Fruit fly (Drosophila melanogaster) whole organism, embryonic: ENCODE results near the gene CG13074.
A peak's percentile ranks its signal among the peaks of the same experiment; 100 is the strongest.

Experiments used
- Ada2b ChIP-seq: fragments of 200-800 bp; sonication (Bioruptor generic); IDR thresholded peaks from 2 replicates; pipeline ENCODE4 v1.3.6; 2022; ENCODE audit warnings: missing biosample characterization, missing genetic modification characterization
- Bdp1 ChIP-seq: fragments of 200-800 bp; sonication (Bioruptor generic); optimal IDR thresholded peaks from 3 replicates; lab custom pipeline; 2016; ENCODE audit warnings: missing biosample characterization, missing genetic modification characterization
- Bgb ChIP-seq: fragments of 200-800 bp; sonication (Bioruptor generic); IDR thresholded peaks from 2 replicates; pipeline ENCODE4 v1.3.6; 2022; ENCODE audit warnings: missing biosample characterization, missing genetic modification characterization; ENCODE audit not compliant: partially characterized antibody
- C15 ChIP-seq: fragments of 200-800 bp; sonication (Bioruptor generic); IDR thresholded peaks from 3 replicates; pipeline ENCODE4 v1.3.6; 2022; ENCODE audit warnings: missing biosample characterization, missing genetic modification characterization
- CG10366 ChIP-seq: fragments of 200-800 bp; sonication (Bioruptor generic); IDR thresholded peaks from 2 replicates; pipeline ENCODE4 v1.3.6; 2022; ENCODE audit warnings: missing biosample characterization, missing genetic modification characterization
- CG11085 ChIP-seq: fragments of 200-800 bp; sonication (Bioruptor generic); IDR thresholded peaks from 2 replicates; pipeline ENCODE4 v1.3.6; 2022; ENCODE audit warnings: missing biosample characterization, missing genetic modification characterization
- CG11695 ChIP-seq: fragments of 200-800 bp; sonication (Bioruptor generic); IDR thresholded peaks from 3 replicates; pipeline ENCODE4 v1.3.6; 2022; ENCODE audit warnings: missing biosample characterization, missing genetic modification characterization
- CG14965 ChIP-seq: fragments of 200-800 bp; sonication (Bioruptor generic); optimal IDR thresholded peaks from 2 replicates; lab custom pipeline; 2016; ENCODE audit warnings: missing biosample characterization, missing genetic modification characterization, borderline replicate concordance
- CG15073 ChIP-seq: fragments of 200-800 bp; sonication (Bioruptor generic); optimal IDR thresholded peaks from 2 replicates; lab custom pipeline; 2016; ENCODE audit warnings: missing biosample characterization, missing genetic modification characterization
- CG16815 ChIP-seq: fragments of 200-800 bp; sonication (Bioruptor generic); optimal IDR thresholded peaks from 3 replicates; lab custom pipeline; 2017; ENCODE audit warnings: missing biosample characterization, mild to moderate bottlenecking, missing genetic modification characterization
- CG16863 ChIP-seq: fragments of 200-800 bp; sonication (Bioruptor generic); optimal IDR thresholded peaks from 3 replicates; lab custom pipeline; 2016; ENCODE audit warnings: missing biosample characterization, missing genetic modification characterization
- CG18764 ChIP-seq: fragments of 200-800 bp; sonication (Bioruptor generic); optimal IDR thresholded peaks from 3 replicates; lab custom pipeline; 2016; ENCODE audit warnings: missing biosample characterization, missing genetic modification characterization
- CG31388 ChIP-seq: fragments of 200-800 bp; sonication (Bioruptor generic); optimal IDR thresholded peaks from 2 replicates; lab custom pipeline; 2016; ENCODE audit warnings: missing biosample characterization, missing genetic modification characterization
- CG42726 ChIP-seq: fragments of 200-800 bp; sonication (Bioruptor generic); IDR thresholded peaks from 2 replicates; pipeline ENCODE4 v1.3.6; 2022; ENCODE audit warnings: missing biosample characterization, missing genetic modification characterization; ENCODE audit not compliant: partially characterized antibody
- CG4707 ChIP-seq: fragments of 200-800 bp; sonication (Bioruptor generic); optimal IDR thresholded peaks from 2 replicates; lab custom pipeline; 2018; ENCODE audit warnings: missing biosample characterization, mild to moderate bottlenecking, missing genetic modification characterization, moderate library complexity
- CG8281 ChIP-seq: fragments of 200-800 bp; sonication (Bioruptor generic); optimal IDR thresholded peaks from 2 replicates; lab custom pipeline; 2018; ENCODE audit warnings: missing biosample characterization, mild to moderate bottlenecking, missing genetic modification characterization, moderate library complexity
- CG8944 ChIP-seq: fragments of 200-800 bp; sonication (Bioruptor generic); optimal IDR thresholded peaks from 3 replicates; lab custom pipeline; 2016; ENCODE audit warnings: missing biosample characterization, missing genetic modification characterization
- Camta ChIP-seq: fragments of 200-800 bp; sonication (Bioruptor generic); optimal IDR thresholded peaks from 2 replicates; lab custom pipeline; 2016; ENCODE audit warnings: missing biosample characterization, missing genetic modification characterization
- Chrac-16 ChIP-seq: fragments of 200-800 bp; sonication (Bioruptor generic); optimal IDR thresholded peaks from 3 replicates; lab custom pipeline; 2016; ENCODE audit warnings: missing biosample characterization, missing genetic modification characterization
- CrebB ChIP-seq: fragments of 200-800 bp; sonication (Bioruptor generic); optimal IDR thresholded peaks from 3 replicates; lab custom pipeline; 2018; ENCODE audit warnings: missing biosample characterization, mild to moderate bottlenecking, missing genetic modification characterization
- Dek ChIP-seq: fragments of 200-800 bp; sonication (Bioruptor generic); optimal IDR thresholded peaks from 3 replicates; lab custom pipeline; 2019; ENCODE audit warnings: missing biosample characterization, mild to moderate bottlenecking, missing genetic modification characterization, moderate library complexity
- Elba2 ChIP-seq: fragments of 200-800 bp; sonication (Bioruptor generic); optimal IDR thresholded peaks from 3 replicates; lab custom pipeline; 2016; ENCODE audit warnings: missing biosample characterization, missing genetic modification characterization
- HLH3B ChIP-seq: fragments of 200-800 bp; sonication (Bioruptor generic); IDR thresholded peaks from 2 replicates; pipeline ENCODE4 v1.3.6; 2022; ENCODE audit warnings: missing biosample characterization, missing genetic modification characterization
- Kr ChIP-seq: fragments of 200-800 bp; sonication (Bioruptor generic); optimal IDR thresholded peaks from 2 replicates; lab custom pipeline; 2017; ENCODE audit warnings: missing biosample characterization, mild to moderate bottlenecking, missing genetic modification characterization
- Mrtf ChIP-seq: fragments of 200-800 bp; sonication (Bioruptor generic); IDR thresholded peaks from 3 replicates; pipeline ENCODE4 v1.3.6; 2022; ENCODE audit warnings: missing biosample characterization, missing genetic modification characterization
- NC2α ChIP-seq: fragments of 200-800 bp; sonication (Bioruptor generic); optimal IDR thresholded peaks from 2 replicates; lab custom pipeline; 2016; ENCODE audit warnings: missing biosample characterization, missing genetic modification characterization
- Nf-YC ChIP-seq: fragments of 200-800 bp; optimal IDR thresholded peaks from 3 replicates; lab custom pipeline; 2019; ENCODE audit warnings: missing biosample characterization, mild to moderate bottlenecking, missing genetic modification characterization, moderate library complexity
- Taf1 ChIP-seq: fragments of 200-800 bp; sonication (Bioruptor generic); IDR thresholded peaks from 2 replicates; pipeline ENCODE4 v1.3.6; 2022; ENCODE audit warnings: missing biosample characterization, missing genetic modification characterization
- Usf ChIP-seq: fragments of 200-800 bp; sonication (Bioruptor generic); optimal IDR thresholded peaks from 2 replicates; lab custom pipeline; 2017; ENCODE audit warnings: missing genotype, missing biosample characterization, missing genetic modification characterization
- YL-1 ChIP-seq: fragments of 200-800 bp; sonication (Bioruptor generic); optimal IDR thresholded peaks from 3 replicates; lab custom pipeline; 2017; ENCODE audit warnings: missing biosample characterization, mild to moderate bottlenecking, missing genetic modification characterization
- ase ChIP-seq: fragments of 200-800 bp; sonication (Bioruptor generic); IDR thresholded peaks from 3 replicates; pipeline ENCODE4 v1.3.6; 2022; ENCODE audit warnings: missing biosample characterization, missing genetic modification characterization
- ash1 ChIP-seq: fragments of 200-800 bp; sonication (Bioruptor generic); optimal IDR thresholded peaks from 2 replicates; lab custom pipeline; 2018; ENCODE audit warnings: missing biosample characterization, mild to moderate bottlenecking, missing genetic modification characterization
- az2 ChIP-seq: fragments of 200-800 bp; sonication (Bioruptor generic); optimal IDR thresholded peaks from 3 replicates; lab custom pipeline; 2016; ENCODE audit warnings: missing biosample characterization, missing genetic modification characterization
- br ChIP-seq: fragments of >200 bp; optimal IDR thresholded peaks from 2 replicates; lab custom pipeline; 2017
- cg ChIP-seq: fragments of 200-800 bp; sonication (Bioruptor generic); optimal IDR thresholded peaks from 3 replicates; lab custom pipeline; 2019; ENCODE audit warnings: missing biosample characterization, mild to moderate bottlenecking, missing genetic modification characterization, moderate library complexity
- crol ChIP-seq: fragments of 200-800 bp; sonication (Bioruptor generic); IDR thresholded peaks from 2 replicates; pipeline ENCODE4 v1.3.6; 2022; ENCODE audit warnings: missing biosample characterization, missing genetic modification characterization
- cwo ChIP-seq: fragments of 200-800 bp; sonication (Bioruptor generic); optimal IDR thresholded peaks from 3 replicates; lab custom pipeline; 2017; ENCODE audit warnings: missing biosample characterization, missing genetic modification characterization, mild to moderate bottlenecking, moderate library complexity, missing genetic modification reagents
- dm ChIP-seq: fragments of 200-800 bp; sonication (Bioruptor generic); optimal IDR thresholded peaks from 3 replicates; lab custom pipeline; 2016; ENCODE audit warnings: missing biosample characterization, missing genetic modification characterization
- dysf ChIP-seq: fragments of 200-800 bp; sonication (Bioruptor generic); IDR thresholded peaks from 3 replicates; pipeline ENCODE4 v1.3.6; 2022; ENCODE audit warnings: missing biosample characterization, missing genetic modification characterization
- gsb ChIP-seq: fragments of 200-800 bp; sonication (Bioruptor generic); IDR thresholded peaks from 2 replicates; pipeline ENCODE4 v1.3.6; 2022; ENCODE audit warnings: missing biosample characterization, missing genetic modification characterization
- ham ChIP-seq: fragments of 200-800 bp; sonication (Bioruptor generic); IDR thresholded peaks from 2 replicates; pipeline ENCODE4 v1.3.6; 2022; ENCODE audit warnings: missing biosample characterization, missing genetic modification characterization
- kni ChIP-seq: fragments of 200-800 bp; sonication (Bioruptor generic); optimal IDR thresholded peaks from 3 replicates; lab custom pipeline; 2017; ENCODE audit warnings: mild to moderate bottlenecking, missing biosample characterization, missing genetic modification reagents, missing genetic modification characterization
- lilli ChIP-seq: fragments of 200-800 bp; sonication (Bioruptor generic); optimal IDR thresholded peaks from 3 replicates; lab custom pipeline; 2016; ENCODE audit warnings: missing biosample characterization, missing genetic modification characterization
- nerfin-1 ChIP-seq: fragments of 200-800 bp; sonication (Bioruptor generic); optimal IDR thresholded peaks from 3 replicates; lab custom pipeline; 2019; ENCODE audit warnings: missing biosample characterization, mild to moderate bottlenecking, missing genetic modification characterization, moderate library complexity
- nmo ChIP-seq: fragments of 200-800 bp; sonication (Bioruptor generic); optimal IDR thresholded peaks from 2 replicates; lab custom pipeline; 2018; ENCODE audit warnings: missing biosample characterization, mild to moderate bottlenecking, missing genetic modification characterization, moderate library complexity
- org-1 ChIP-seq: fragments of 200-800 bp; sonication (Bioruptor generic); optimal IDR thresholded peaks from 2 replicates; lab custom pipeline; 2017; ENCODE audit warnings: missing biosample characterization, missing genetic modification characterization
- pnt ChIP-seq: fragments of 200-800 bp; sonication (Bioruptor generic); optimal IDR thresholded peaks from 3 replicates; lab custom pipeline; 2016; ENCODE audit warnings: missing biosample characterization, missing genetic modification characterization
- repo ChIP-seq: fragments of 200-800 bp; sonication (Bioruptor generic); optimal IDR thresholded peaks from 2 replicates; lab custom pipeline; 2016; ENCODE audit warnings: missing biosample characterization, missing genetic modification characterization
- sima ChIP-seq: fragments of 200-800 bp; sonication (Bioruptor generic); optimal IDR thresholded peaks from 2 replicates; lab custom pipeline; 2016; ENCODE audit warnings: missing biosample characterization, missing genetic modification characterization
- sna ChIP-seq: fragments of 200-800 bp; sonication (Bioruptor generic); IDR thresholded peaks from 2 replicates; pipeline ENCODE4 v1.3.6; 2022; ENCODE audit warnings: missing biosample characterization, missing genetic modification characterization; ENCODE audit not compliant: partially characterized antibody
- ssp ChIP-seq: fragments of 200-800 bp; sonication (Bioruptor generic); IDR thresholded peaks from 2 replicates; pipeline ENCODE4 v1.3.6; 2022; ENCODE audit warnings: missing biosample characterization, missing genetic modification characterization

CG13074 gene

dm6 chr3L:16128481-16128972 is 31.2 kb upstream of the CG13074 start, which contains the start of gene Pgm1 (continued):
- TF ChIP-seq Camta (GFP tag; lab: Kevin White, UChicago) (peak; percentile 85), CG18764 (GFP tag; lab: Kevin White, UChicago) (peak; percentile 74), pnt (peak; percentile 83), ham (no peak), nmo (GFP tag; lab: Kevin White, UChicago) (peak; percentile 82), Taf1 (GFP tag; lab: Robert Waterston, UW) (peak; percentile 37; the same call in 1 of the 2 replicates), crol (GFP tag; lab: Robert Waterston, UW) (no peak), Elba2 (peak; percentile 25), ssp (GFP tag; lab: Robert Waterston, UW) (no peak; the same call in 1 of the 2 replicates), cg (GFP tag; lab: Kevin White, UChicago) (no peak), Ada2b (GFP tag; lab: Robert Waterston, UW) (peak; percentile 68), dm (GFP tag; lab: Kevin White, UChicago) (peak; percentile 77), CG8281 (tag; lab: Kevin White, UChicago) (no peak), dysf (GFP tag; lab: Robert Waterston, UW) (peak; percentile 79), Bdp1 (GFP tag; lab: Kevin White, UChicago) (peak; percentile 77), az2 (peak; percentile 83), br (lab: Kevin White, UChicago) (no peak), Chrac-16 (peak; percentile 81), CG10366 (GFP tag; lab: Robert Waterston, UW) (peak; percentile 77), Dek (peak; percentile 68), CG8944 (peak; percentile 93), Usf (GFP tag; lab: Kevin White, UChicago) (peak; percentile 57), kni (GFP tag; lab: Kevin White, UChicago) (no peak), Nf-YC (peak; percentile 69), Mrtf (peak; percentile 78; the same call in 2 of the 3 replicates), CG11695 (GFP tag; lab: Robert Waterston, UW) (peak; percentile 68), gsb (GFP tag; lab: Robert Waterston, UW) (peak; percentile 50; the same call in 1 of the 2 replicates), HLH3B (GFP tag; lab: Robert Waterston, UW) (peak; percentile 60), cwo (peak; percentile 82), CG16815 (GFP tag; lab: Kevin White, UChicago) (peak; percentile 70), CG14965 (GFP tag; lab: Kevin White, UChicago) (peak; percentile 59), Bgb (GFP tag; lab: Robert Waterston, UW) (no peak), CG16863 (GFP tag; lab: Kevin White, UChicago) (peak; percentile 92), org-1 (peak; percentile 81), sima (GFP tag; lab: Kevin White, UChicago) (peak; percentile 70), CG31388 (peak; percentile 51), Kr (GFP tag; lab: Kevin White, UChicago) (no peak), lilli (GFP tag; lab: Kevin White, UChicago) (peak; percentile 94), nerfin-1 (peak; percentile 76), CG11085 (peak; percentile 67), YL-1 (GFP tag; lab: Kevin White, UChicago) (peak; percentile 61), ase (GFP tag; lab: Robert Waterston, UW) (peak; percentile 28; the same call in 1 of the 3 replicates), CrebB (tag; lab: Kevin White, UChicago) (peak; percentile 89), repo (GFP tag; lab: Kevin White, UChicago) (peak; percentile 89), CG42726 (GFP tag; lab: Robert Waterston, UW) (peak; percentile 42; the same call in 1 of the 2 replicates), NC2α (GFP tag; lab: Kevin White, UChicago) (peak; percentile 79), CG4707 (GFP tag; lab: Kevin White, UChicago) (peak; percentile 55), ash1 (GFP tag; lab: Kevin White, UChicago) (peak; percentile 11), sna (GFP tag; lab: Robert Waterston, UW) (0 out of 2 replicates have a peak, but pooled peaks have one; percentile 40), CG15073 (GFP tag; lab: Kevin White, UChicago) (no peak), C15 (no peak; the same call in 2 of the 3 replicates)
